Worm (Caenorhabditis elegans): ENCODE data around the gene tmem-131.

DNA sequence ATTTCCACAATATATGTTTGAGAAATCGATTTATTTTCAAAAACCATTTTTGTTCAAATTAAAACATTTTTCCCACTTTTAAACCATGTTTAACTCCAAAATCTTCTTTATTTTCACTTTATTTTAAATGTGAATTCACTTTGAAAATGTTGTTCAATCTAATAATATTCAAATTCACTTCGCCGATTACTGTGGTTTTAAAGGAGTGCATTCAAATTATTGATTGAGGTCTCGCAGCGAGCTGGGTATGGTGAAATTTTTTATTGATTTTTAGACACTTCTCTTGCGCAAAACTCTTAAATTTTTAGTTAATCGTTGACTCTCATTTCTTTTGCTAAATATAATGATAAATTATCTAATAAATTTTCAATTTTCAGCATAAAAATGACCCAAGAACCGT is 49.8 kb upstream of the tmem-131 start, which contains the start of gene C45G9.5:
- TF ChIP-seq unc-62 (GFP tag; optimal IDR thresholded peaks at IDR 0.05) (no peak), lin-15B (tag; optimal IDR thresholded peaks at IDR 0.05) (no peak), unc-98 (GFP tag; IDR thresholded peaks at IDR 0.05) (no peak)
